Fruit fly (Drosophila melanogaster): ENCODE data around the gene CG12155.
A peak's percentile ranks its signal among the peaks of the same experiment; 100 is the strongest.

The CG12155 gene

dm6 chrX:7700239-7700793, 28.2 kb upstream of the CG12155 start (continued):
- peak; percentile 79 to 83 for TF ChIP-seq Pdp1 (GFP tag; optimal IDR thresholded peaks at IDR 0.05)
- peak; percentile 71 for TF ChIP-seq CG18011 (GFP tag; optimal IDR thresholded peaks at IDR 0.05)
- TF ChIP-seq kni (GFP tag; optimal IDR thresholded peaks at IDR 0.05) = peak; percentile 61
- TF ChIP-seq Lim3 (GFP tag; IDR thresholded peaks at IDR 0.05) = peak; percentile 83
- TF ChIP-seq insv (GFP tag; optimal IDR thresholded peaks at IDR 0.05) = peak in 1 of 2 experiments; percentile 42
- TF ChIP-seq Meics (GFP tag; optimal IDR thresholded peaks at IDR 0.05) = peak; percentile 88
- TF ChIP-seq Hr39 (optimal IDR thresholded peaks at IDR 0.05) = no peak
- peak; percentile 37 for TF ChIP-seq CG2202 (tag; optimal IDR thresholded peaks at IDR 0.05)
- peak; percentile 87 for TF ChIP-seq CG12104 (GFP tag; optimal IDR thresholded peaks at IDR 0.05)
- peak; percentile 93 for TF ChIP-seq CG2199 (GFP tag; IDR thresholded peaks at IDR 0.05)
- peak; percentile 96 for TF ChIP-seq CG12071 (GFP tag; optimal IDR thresholded peaks at IDR 0.05)
- peak; percentile 87 for TF ChIP-seq CG11504 (tag; optimal IDR thresholded peaks at IDR 0.05)
- no peak for TF ChIP-seq TFAM (GFP tag; optimal IDR thresholded peaks at IDR 0.05)
- peak; percentile 82 for TF ChIP-seq CG6854 (GFP tag; optimal IDR thresholded peaks at IDR 0.05)
- TF ChIP-seq trh (GFP tag; optimal IDR thresholded peaks at IDR 0.05) = peak; percentile 39
- peak; percentile 93 for TF ChIP-seq ems (GFP tag; optimal IDR thresholded peaks at IDR 0.05)
- peak; percentile 96 for TF ChIP-seq Ptx1 (GFP tag; IDR thresholded peaks at IDR 0.05)
- peak; percentile 84 for TF ChIP-seq CG1602 (GFP tag; optimal IDR thresholded peaks at IDR 0.05)
- TF ChIP-seq CG2875 (GFP tag; optimal IDR thresholded peaks at IDR 0.05) = peak; percentile 79
- TF ChIP-seq D19A (tag; optimal IDR thresholded peaks at IDR 0.05) = peak; percentile 81
- peak; percentile 94 for TF ChIP-seq CG13624 (GFP tag; optimal IDR thresholded peaks at IDR 0.05)
- TF ChIP-seq Elba2 (GFP tag; optimal IDR thresholded peaks at IDR 0.05) = no peak
- TF ChIP-seq sens (GFP tag) = peak; percentile 94
- peak; percentile 92 for TF ChIP-seq HHEX (GFP tag; optimal IDR thresholded peaks at IDR 0.05)
- peak; percentile 79 for TF ChIP-seq CG3995 (GFP tag; optimal IDR thresholded peaks at IDR 0.05)
- peak; percentile 92 for TF ChIP-seq gem (tag; optimal IDR thresholded peaks at IDR 0.05)
- peak; percentile 85 for TF ChIP-seq kah (GFP tag; optimal IDR thresholded peaks at IDR 0.05)
- TF ChIP-seq sd (tag; optimal IDR thresholded peaks at IDR 0.05) = peak; percentile 70
- TF ChIP-seq gsb-n (tag; optimal IDR thresholded peaks at IDR 0.05) = peak; percentile 76
- peak; percentile 61 for TF ChIP-seq crol (GFP tag; IDR thresholded peaks at IDR 0.05)
- TF ChIP-seq dan (GFP tag; IDR thresholded peaks at IDR 0.05) = peak; percentile 69
- TF ChIP-seq pan (optimal IDR thresholded peaks at IDR 0.05) = no peak
- TF ChIP-seq pan (GFP tag; optimal IDR thresholded peaks at IDR 0.05 in 1 of 2, IDR thresholded peaks at IDR 0.05 in 1 of 2) = peak in 1 of 2 experiments; percentile 95
- no peak for TF ChIP-seq CG7271 (tag; optimal IDR thresholded peaks at IDR 0.05)
- TF ChIP-seq CG3163 (GFP tag; optimal IDR thresholded peaks at IDR 0.05) = peak; percentile 80
- peak; percentile 59 for TF ChIP-seq dmrt11E (tag; optimal IDR thresholded peaks at IDR 0.05)
- peak; percentile 84 for TF ChIP-seq emc (GFP tag; optimal IDR thresholded peaks at IDR 0.05)
- TF ChIP-seq CG10959 (GFP tag; IDR thresholded peaks at IDR 0.05) = peak; percentile 85
- peak; percentile 56 for TF ChIP-seq CG6765 (GFP tag; optimal IDR thresholded peaks at IDR 0.05)
- peak; percentile 93 for TF ChIP-seq Drgx (GFP tag; IDR thresholded peaks at IDR 0.05)
- TF ChIP-seq sima (GFP tag; optimal IDR thresholded peaks at IDR 0.05) = peak; percentile 24
- no peak for TF ChIP-seq Dp (GFP tag; optimal IDR thresholded peaks at IDR 0.05)
- TF ChIP-seq fd3F (GFP tag; optimal IDR thresholded peaks at IDR 0.05) = peak; percentile 88
- TF ChIP-seq hb (GFP tag; IDR thresholded peaks at IDR 0.05; ENCODE audit: partially characterized antibody) = no peak
- TF ChIP-seq CG6813 (GFP tag; optimal IDR thresholded peaks at IDR 0.05) = peak; percentile 81
- peak; percentile 84 for TF ChIP-seq CG32767 (GFP tag; IDR thresholded peaks at IDR 0.05)
- peak; percentile 87 for TF ChIP-seq BtbVII (GFP tag; optimal IDR thresholded peaks at IDR 0.05)
- peak; percentile 92 for TF ChIP-seq zfh1 (GFP tag; IDR thresholded peaks at IDR 0.05)
- TF ChIP-seq CG4424 (GFP tag; optimal IDR thresholded peaks at IDR 0.05) = peak; percentile 89
- peak; percentile 39 for TF ChIP-seq CG8359 (GFP tag; optimal IDR thresholded peaks at IDR 0.05; ENCODE audit: borderline replicate concordance)
- peak; percentile 80 for TF ChIP-seq cas (GFP tag; IDR thresholded peaks at IDR 0.05)

All from whole organism, embryonic.